Worm (Caenorhabditis elegans) whole organism, mixed stage, embryonic: ENCODE results near the gene F26F4.2.

Experiments used
- lin-13 ChIP-seq: fragments of 150-350 bp; optimal IDR thresholded peaks from 2 replicates; lab custom pipeline; 2014; ENCODE audit warnings: missing biosample characterization, missing genetic modification characterization
- lsy-2 ChIP-seq: fragments of 150-350 bp; optimal IDR thresholded peaks from 2 replicates; lab custom pipeline; 2014; ENCODE audit warnings: missing biosample characterization, missing genetic modification characterization
- mab-5 ChIP-seq: fragments of 150-350 bp; optimal IDR thresholded peaks from 2 replicates; lab custom pipeline; 2014; ENCODE audit warnings: missing biosample characterization, missing genetic modification characterization
- mep-1 ChIP-seq: fragments of 150-350 bp; optimal IDR thresholded peaks from 2 replicates; lab custom pipeline; 2017; ENCODE audit warnings: missing biosample characterization, missing genetic modification reagents, missing genetic modification characterization, inconsistent platforms
- mls-2 ChIP-seq: sonication (generic microtip); optimal IDR thresholded peaks from 2 replicates; lab custom pipeline; 2016; ENCODE audit warnings: mild to moderate bottlenecking, missing genetic modification characterization, moderate library complexity, missing compliant biosample characterization
- nhr-2 ChIP-seq: fragments of 150-350 bp; optimal IDR thresholded peaks from 2 replicates; lab custom pipeline; 2014; ENCODE audit warnings: missing biosample characterization, missing genetic modification characterization
- nhr-237 ChIP-seq: fragments of 150-350 bp; optimal IDR thresholded peaks from 2 replicates; lab custom pipeline; 2014; ENCODE audit warnings: missing biosample characterization, missing genetic modification characterization
- nhr-76 ChIP-seq: sonication (generic microtip); optimal IDR thresholded peaks from 2 replicates; lab custom pipeline; 2017; ENCODE audit warnings: missing biosample characterization, missing genetic modification characterization
- pha-4 ChIP-seq: fragments of 150-350 bp; optimal IDR thresholded peaks from 2 replicates; lab custom pipeline; 2018; ENCODE audit warnings: missing biosample characterization, missing genetic modification reagents, missing genetic modification characterization
- tbx-8 ChIP-seq: fragments of 200-800 bp; sonication (Bioruptor generic); optimal IDR thresholded peaks from 2 replicates; lab custom pipeline; 2018; ENCODE audit warnings: mild to moderate bottlenecking, missing genetic modification characterization, moderate library complexity, missing compliant biosample characterization
- unc-39 ChIP-seq: fragments of 150-350 bp; optimal IDR thresholded peaks from 2 replicates; lab custom pipeline; 2014; ENCODE audit warnings: missing biosample characterization, missing genetic modification characterization
- unc-62 ChIP-seq: fragments of 150-350 bp; optimal IDR thresholded peaks from 2 replicates; lab custom pipeline; 2014; ENCODE audit warnings: missing biosample characterization, missing genetic modification reagents, missing genetic modification characterization
- ztf-11 ChIP-seq: fragments of 150-350 bp; optimal IDR thresholded peaks from 2 replicates; lab custom pipeline; 2014; ENCODE audit warnings: missing biosample characterization, missing genetic modification characterization

DNA sequence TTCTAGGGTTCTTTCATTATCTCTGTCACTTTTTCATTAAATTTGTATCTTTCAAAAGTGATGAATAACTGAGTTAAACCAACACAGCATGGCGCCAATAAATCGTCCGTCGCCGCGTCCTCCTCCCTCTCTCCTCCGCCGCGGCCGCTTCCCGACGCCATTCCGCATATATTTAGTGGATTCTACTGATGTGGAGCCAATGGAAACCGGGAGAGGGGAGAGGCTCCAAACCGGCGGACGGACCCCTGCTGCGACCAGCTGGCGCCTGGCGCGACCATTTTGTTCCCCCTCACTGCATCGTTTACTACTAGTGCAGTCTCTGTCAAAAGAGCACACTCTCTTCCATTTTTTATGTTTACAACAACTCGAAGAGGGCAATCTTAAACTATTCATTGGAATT lies 40.2 kb downstream of the F26F4.2 start:
- TF ChIP-seq nhr-237 (tag; lab: Kevin White, UChicago) (no peak), mab-5 (tag; lab: Kevin White, UChicago) (no peak), unc-39 (tag; lab: Kevin White, UChicago) (no peak), nhr-2 (no peak), lsy-2 (tag; lab: Kevin White, UChicago) (no peak), lin-13 (no peak), mls-2 (tag; lab: Kevin White, UChicago) (no peak), mep-1 (tag; lab: Kevin White, UChicago) (no peak), nhr-76 (tag; lab: Kevin White, UChicago) (no peak), ztf-11 (no peak), unc-62 (GFP tag; lab: Kevin White, UChicago) (no peak), tbx-8 (no peak), pha-4 (tag; lab: Kevin White, UChicago) (no peak)
